Worm (Caenorhabditis elegans): ENCODE measurements around the gene orai-1.

Gene orai-1

ce11 chrIII:668303-668893 is 21.8 kb downstream of the orai-1 start, which contains the start of gene W02B3.3 (continued):
- TF ChIP-seq F13H6.1 (tag; optimal IDR thresholded peaks at IDR 0.05) (peak; percentile 76), sem-4 (tag; optimal IDR thresholded peaks at IDR 0.05) (no peak), peb-1 (tag; optimal IDR thresholded peaks at IDR 0.05) (no peak), blmp-1 (tag; optimal IDR thresholded peaks at IDR 0.05; ENCODE audit: insufficient read depth) (no peak), dmd-4 (tag; optimal IDR thresholded peaks at IDR 0.05) (no peak), elt-3 (tag; optimal IDR thresholded peaks at IDR 0.05) (no peak), Y55F3AM.14 (GFP tag; optimal IDR thresholded peaks at IDR 0.05) (peak; percentile 10), gmeb-1 (tag; optimal IDR thresholded peaks at IDR 0.05) (no peak), unc-55 (GFP tag; optimal IDR thresholded peaks at IDR 0.05) (peak; percentile 97), sma-9 (GFP tag; optimal IDR thresholded peaks at IDR 0.05) (peak; percentile 63), sma-9 (tag; optimal IDR thresholded peaks at IDR 0.05) (no peak), nhr-237 (tag; optimal IDR thresholded peaks at IDR 0.05) (no peak), lin-13 (GFP tag; optimal IDR thresholded peaks at IDR 0.05) (no peak), lin-11 (tag; optimal IDR thresholded peaks at IDR 0.05) (peak; percentile 35), nhr-25 (tag; optimal IDR thresholded peaks at IDR 0.05) (no peak), nhr-21 (tag; optimal IDR thresholded peaks at IDR 0.05) (no peak), zag-1 (tag; optimal IDR thresholded peaks at IDR 0.05) (peak; percentile 90), crh-2 (tag; optimal IDR thresholded peaks at IDR 0.05) (peak; percentile 65), ama-1 (optimal IDR thresholded peaks at IDR 0.05) (no peak)

ce11 chrIII:670994-671393 is 24.4 kb downstream of the orai-1 start:
- TF ChIP-seq lin-39 (tag; optimal IDR thresholded peaks at IDR 0.05) (no peak), mdl-1 (tag; optimal IDR thresholded peaks at IDR 0.05) (peak; percentile 1 to 69), egl-27 (tag; optimal IDR thresholded peaks at IDR 0.05) (peak; percentile 58), nhr-129 (tag; optimal IDR thresholded peaks at IDR 0.05) (peak; percentile 44), lin-13 (GFP tag; optimal IDR thresholded peaks at IDR 0.05) (peak; percentile 22), Y55F3AM.14 (GFP tag; optimal IDR thresholded peaks at IDR 0.05) (peak; percentile 34), lsy-2 (tag; optimal IDR thresholded peaks at IDR 0.05) (peak; percentile 45 to 68), dmd-4 (tag; optimal IDR thresholded peaks at IDR 0.05) (no peak), ceh-82 (tag; optimal IDR thresholded peaks at IDR 0.05) (no peak), blmp-1 (tag; optimal IDR thresholded peaks at IDR 0.05; ENCODE audit: insufficient read depth) (no peak), crh-2 (tag; optimal IDR thresholded peaks at IDR 0.05) (peak; percentile 63), mab-5 (tag; optimal IDR thresholded peaks at IDR 0.05) (peak; percentile 14), C34F6.9 (tag; optimal IDR thresholded peaks at IDR 0.05) (peak; percentile 73), nhr-77 (tag; optimal IDR thresholded peaks at IDR 0.05) (no peak), unc-55 (GFP tag; optimal IDR thresholded peaks at IDR 0.05) (peak; percentile 82), ztf-11 (tag; optimal IDR thresholded peaks at IDR 0.05) (no peak), F13H6.1 (tag; optimal IDR thresholded peaks at IDR 0.05) (peak; percentile 69), lin-11 (tag; optimal IDR thresholded peaks at IDR 0.05) (peak; percentile 87), sma-9 (GFP tag; optimal IDR thresholded peaks at IDR 0.05) (peak; percentile 46), sma-9 (tag; optimal IDR thresholded peaks at IDR 0.05) (no peak), sem-4 (tag; optimal IDR thresholded peaks at IDR 0.05) (no peak), nhr-6 (tag; optimal IDR thresholded peaks at IDR 0.05) (peak; percentile 9), nhr-10 (tag; optimal IDR thresholded peaks at IDR 0.05) (no peak), peb-1 (tag; optimal IDR thresholded peaks at IDR 0.05) (no peak), nhr-237 (tag; optimal IDR thresholded peaks at IDR 0.05) (no peak), unc-62 (GFP tag; optimal IDR thresholded peaks at IDR 0.05) (no peak), fos-1 (tag; optimal IDR thresholded peaks at IDR 0.05) (peak; percentile 25), zag-1 (tag; optimal IDR thresholded peaks at IDR 0.05) (peak; percentile 83), ZK546.5 (tag; optimal IDR thresholded peaks at IDR 0.05) (no peak)

ce11 chrIII:675413-675812 is 28.9 kb downstream of the orai-1 start:
- TF ChIP-seq lin-11 (tag; optimal IDR thresholded peaks at IDR 0.05) (no peak), mdl-1 (tag; optimal IDR thresholded peaks at IDR 0.05) (no peak), ZK546.5 (tag; optimal IDR thresholded peaks at IDR 0.05) (no peak), zag-1 (tag; optimal IDR thresholded peaks at IDR 0.05) (no peak), elt-1 (tag; optimal IDR thresholded peaks at IDR 0.05) (no peak), F13H6.1 (tag; optimal IDR thresholded peaks at IDR 0.05) (peak; percentile 21), nhr-21 (tag; optimal IDR thresholded peaks at IDR 0.05) (no peak), ceh-82 (tag; optimal IDR thresholded peaks at IDR 0.05) (no peak), gmeb-1 (tag; optimal IDR thresholded peaks at IDR 0.05) (no peak), nhr-10 (tag; optimal IDR thresholded peaks at IDR 0.05) (no peak), skn-1 (tag; optimal IDR thresholded peaks at IDR 0.05) (no peak), unc-39 (tag; optimal IDR thresholded peaks at IDR 0.05) (no peak), nhr-23 (tag; optimal IDR thresholded peaks at IDR 0.05) (no peak), Y55F3AM.14 (GFP tag; optimal IDR thresholded peaks at IDR 0.05) (no peak), mab-5 (tag; optimal IDR thresholded peaks at IDR 0.05) (no peak), nhr-129 (tag; optimal IDR thresholded peaks at IDR 0.05) (no peak), unc-55 (GFP tag; optimal IDR thresholded peaks at IDR 0.05) (peak; percentile 27), mbf-1 (tag; optimal IDR thresholded peaks at IDR 0.05) (no peak), egl-27 (tag; optimal IDR thresholded peaks at IDR 0.05) (no peak), lin-39 (tag; optimal IDR thresholded peaks at IDR 0.05) (no peak), blmp-1 (tag; optimal IDR thresholded peaks at IDR 0.05; ENCODE audit: insufficient read depth) (no peak), lsy-2 (tag; optimal IDR thresholded peaks at IDR 0.05) (peak in 1 of 2 experiments; percentile 20), C34F6.9 (tag; optimal IDR thresholded peaks at IDR 0.05) (peak; percentile 60), sma-3 (GFP tag; optimal IDR thresholded peaks at IDR 0.05) (no peak)
